Fruit fly (Drosophila melanogaster): ENCODE measurements around the gene CG5235.
A peak's percentile ranks its signal among the peaks of the same experiment; 100 is the strongest.

The CG5235 gene

dm6 chr3L:16048722-16049459 is 41.3 kb downstream of the CG5235 start:
- TF ChIP-seq noc (tag; optimal IDR thresholded peaks at IDR 0.05) = no peak

dm6 chr3L:16048086-16048485 is 42.1 kb downstream of the CG5235 start:
- peak; percentile 63 for TF ChIP-seq noc (tag; optimal IDR thresholded peaks at IDR 0.05)

dm6 chr3L:16047105-16047504 is 43.1 kb downstream of the CG5235 start:
- no peak for TF ChIP-seq noc (tag; optimal IDR thresholded peaks at IDR 0.05)

dm6 chr3L:16046387-16047066 is 43.7 kb downstream of the CG5235 start:
- TF ChIP-seq noc (tag; optimal IDR thresholded peaks at IDR 0.05) = peak; percentile 68

dm6 chr3L:16045831-16046336 is 44.3 kb downstream of the CG5235 start:
- TF ChIP-seq noc (tag; optimal IDR thresholded peaks at IDR 0.05) = peak; percentile 97

- TF ChIP-seq noc (tag; optimal IDR thresholded peaks at IDR 0.05) = no peak
Measured at dm6 chr3L:16045083-16045830, 44.9 kb downstream of the CG5235 start.

dm6 chr3L:16043782-16044352 is 46.3 kb downstream of the CG5235 start:
- no peak for TF ChIP-seq noc (tag; optimal IDR thresholded peaks at IDR 0.05)

DNA sequence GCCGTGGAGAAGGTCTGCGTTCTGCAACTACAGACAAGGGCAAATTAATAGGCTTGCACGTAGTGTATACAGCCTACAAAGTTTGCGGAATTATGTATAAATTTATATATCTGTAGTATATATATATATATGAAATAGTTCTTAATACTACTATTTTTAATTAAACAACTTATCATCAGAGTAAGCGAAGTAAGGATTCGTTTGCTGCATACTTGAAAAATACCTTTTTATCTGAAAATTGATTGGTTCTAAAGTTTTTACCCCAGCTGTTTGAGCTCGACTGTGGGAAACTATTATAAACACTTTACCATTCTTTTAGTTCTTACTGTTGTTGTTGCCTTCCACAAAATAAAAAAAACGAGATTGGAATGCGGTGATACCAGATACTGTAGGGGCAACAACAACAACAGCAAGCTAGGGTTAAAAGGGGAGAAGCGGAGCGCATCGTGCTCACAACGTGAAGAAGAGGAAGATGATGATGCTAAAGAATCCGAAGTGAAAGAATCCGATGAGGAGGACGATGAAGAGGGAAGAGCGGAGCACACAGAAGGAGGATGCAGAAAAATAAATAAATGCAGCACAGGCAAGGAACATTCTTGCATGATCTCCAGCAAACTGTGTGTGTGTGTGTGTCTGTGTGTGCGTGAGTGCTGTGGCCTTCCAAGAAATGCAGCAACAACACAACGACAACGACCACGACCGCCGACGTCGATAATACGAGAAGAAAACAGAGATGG is 47.0 kb downstream of the CG5235 start:
- no peak for TF ChIP-seq noc (tag; optimal IDR thresholded peaks at IDR 0.05)

DNA sequence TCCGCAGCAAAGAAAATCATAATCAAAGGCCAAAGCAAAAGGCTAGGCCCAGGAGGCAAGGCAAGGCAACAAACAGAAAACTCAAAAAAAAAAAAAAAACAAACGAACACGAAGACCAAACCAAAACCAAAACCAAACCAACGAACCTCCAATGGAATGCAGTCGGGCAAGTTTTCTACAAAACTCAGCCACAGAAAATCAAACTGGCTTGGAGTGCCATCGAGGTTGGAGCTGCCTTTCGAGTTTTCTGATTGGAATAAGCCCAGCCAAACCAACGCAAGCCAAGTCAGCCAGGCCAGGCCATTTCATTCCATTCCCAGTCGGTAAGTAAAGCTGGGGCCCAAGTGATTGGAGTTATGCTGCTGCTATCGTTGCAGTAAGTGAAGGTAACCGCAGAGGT is 47.6 kb downstream of the CG5235 start:
- TF ChIP-seq noc (tag; optimal IDR thresholded peaks at IDR 0.05) = no peak

DNA sequence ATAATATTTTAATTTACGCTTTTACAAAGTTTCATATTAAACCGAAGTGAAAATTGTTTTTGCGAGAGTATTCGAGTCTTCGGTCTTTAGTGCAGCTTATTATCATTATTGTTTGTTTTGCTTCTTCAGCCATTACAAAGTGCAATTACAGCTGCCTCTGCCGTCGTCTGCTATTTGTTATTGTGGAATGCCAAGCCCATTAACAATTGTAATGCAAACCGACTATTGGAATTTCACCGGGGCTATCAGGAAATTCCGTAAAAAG is 48.2 kb downstream of the CG5235 start:
- no peak for TF ChIP-seq noc (tag; optimal IDR thresholded peaks at IDR 0.05)

dm6 chr3L:16041260-16042079 is 48.7 kb downstream of the CG5235 start:
- TF ChIP-seq noc (tag; optimal IDR thresholded peaks at IDR 0.05) = no peak

DNA sequence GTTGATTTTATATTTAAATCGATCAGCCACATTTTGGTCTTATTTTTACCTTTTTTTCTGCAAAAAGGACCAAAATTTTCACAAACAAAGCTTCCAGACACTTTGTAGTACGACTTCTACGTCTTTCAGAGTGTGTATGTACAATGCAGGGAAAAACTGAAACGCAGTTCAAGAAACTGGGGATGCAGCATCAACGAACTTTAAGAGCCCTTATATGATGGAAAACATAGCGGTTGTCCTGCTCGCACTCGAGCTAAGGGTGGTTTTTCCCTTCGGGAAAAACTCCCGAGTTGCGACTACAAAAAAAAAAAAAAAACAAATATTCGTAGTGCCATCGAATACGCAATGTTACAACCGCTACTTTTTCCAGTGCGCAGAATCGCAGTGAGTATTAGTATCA is 49.8 kb downstream of the CG5235 start:
- TF ChIP-seq noc (tag; optimal IDR thresholded peaks at IDR 0.05) = no peak

dm6 chr3L:16039063-16039462 is 51.1 kb downstream of the CG5235 start:
- TF ChIP-seq noc (tag; optimal IDR thresholded peaks at IDR 0.05) = no peak

DNA sequence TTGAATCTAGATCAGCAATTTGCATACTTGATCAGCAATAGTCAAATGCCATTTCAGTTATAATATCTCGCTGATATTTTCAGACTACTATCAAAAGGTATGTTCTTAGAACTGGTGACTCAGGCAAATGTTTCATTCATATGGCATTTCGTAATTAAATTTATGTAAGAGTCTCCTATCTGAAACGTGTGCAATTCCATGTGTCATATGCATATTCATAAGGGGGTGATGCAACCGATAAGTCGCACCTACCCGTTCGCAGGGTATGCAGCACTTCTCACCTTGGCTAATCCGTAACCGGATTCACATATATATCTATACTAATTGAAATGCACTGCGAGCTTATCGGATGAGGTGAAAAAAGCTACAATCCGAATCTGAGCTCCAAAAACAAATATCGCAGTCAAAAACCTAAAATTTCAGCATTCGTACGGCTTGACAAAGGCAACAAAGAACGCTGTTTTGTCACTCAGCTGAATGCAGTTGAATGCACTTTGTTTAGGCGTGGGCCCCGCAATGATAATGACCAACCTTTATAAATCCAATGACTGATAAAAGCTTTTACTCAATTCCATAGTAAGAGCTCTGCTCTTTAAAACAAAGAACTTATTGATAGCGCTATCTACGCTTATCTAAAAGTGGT is 52.4 kb downstream of the CG5235 start:
- TF ChIP-seq noc (tag; optimal IDR thresholded peaks at IDR 0.05) = no peak
